Worm (Caenorhabditis elegans) whole organism, L3 larva: ENCODE data around the gene ulp-1.
A peak's percentile ranks its signal among the peaks of the same experiment; 100 is the strongest.

Experiments used
- ama-1 ChIP-seq: fragments of 150-350 bp; optimal IDR thresholded peaks from 2 replicates; lab custom pipeline; 2018
- ceh-16 ChIP-seq: sonication (generic microtip); optimal IDR thresholded peaks from 2 replicates; lab custom pipeline; 2017; ENCODE audit warnings: missing biosample characterization, missing genetic modification characterization
- ceh-28 ChIP-seq: fragments of 150-350 bp; optimal IDR thresholded peaks from 2 replicates; lab custom pipeline; 2014; ENCODE audit warnings: missing biosample characterization, missing genetic modification reagents, missing genetic modification characterization
- ceh-9 ChIP-seq: sonication (generic microtip); optimal IDR thresholded peaks from 2 replicates; lab custom pipeline; 2018; ENCODE audit warnings: missing biosample characterization, missing genetic modification characterization
- daf-12 ChIP-seq: fragments of 150-350 bp; optimal IDR thresholded peaks from 2 replicates; lab custom pipeline; 2014; ENCODE audit warnings: missing biosample characterization, missing genetic modification reagents, missing genetic modification characterization
- egl-27 ChIP-seq: sonication (generic microtip); optimal IDR thresholded peaks from 4 replicates; lab custom pipeline; 2017; ENCODE audit warnings: missing biosample characterization, missing genetic modification reagents, missing genetic modification characterization
- egl-5 ChIP-seq: fragments of 150-350 bp; optimal IDR thresholded peaks from 2 replicates; lab custom pipeline; 2017; ENCODE audit warnings: missing biosample characterization, missing genetic modification reagents, missing genetic modification characterization, inconsistent platforms
- elt-1 ChIP-seq: fragments of 150-350 bp; optimal IDR thresholded peaks from 2 replicates; lab custom pipeline; 2014; ENCODE audit warnings: missing biosample characterization, missing genetic modification characterization
- elt-2 ChIP-seq: sonication (generic microtip); optimal IDR thresholded peaks from 2 replicates; lab custom pipeline; 2016; ENCODE audit warnings: missing genetic modification reagents, mild to moderate bottlenecking, missing genetic modification characterization, missing compliant biosample characterization
- elt-3 ChIP-seq, 3 experiments: fragments of 150-350 bp in 1 of 3; sonication (generic microtip) in 2 of 3; optimal IDR thresholded peaks; 2 replicates in 2 of 3; 4 replicates in 1 of 3; lab custom pipeline; 2014 to 2017; ENCODE audit warnings: missing biosample characterization in 3 of 3, missing genetic modification characterization in 3 of 3
- fkh-10 ChIP-seq: sonication (generic microtip); optimal IDR thresholded peaks from 2 replicates; lab custom pipeline; 2017; ENCODE audit warnings: missing biosample characterization, missing genetic modification reagents, missing genetic modification characterization
- fos-1 ChIP-seq: fragments of 150-350 bp; optimal IDR thresholded peaks from 2 replicates; lab custom pipeline; 2014; ENCODE audit warnings: missing biosample characterization, missing genetic modification characterization
- hmg-11 ChIP-seq: sonication (generic microtip); optimal IDR thresholded peaks from 2 replicates; lab custom pipeline; 2016; ENCODE audit warnings: missing genetic modification characterization, missing compliant biosample characterization
- jun-1 ChIP-seq: fragments of 150-350 bp; optimal IDR thresholded peaks from 2 replicates; lab custom pipeline; 2014; ENCODE audit warnings: missing biosample characterization, missing genetic modification reagents, missing genetic modification characterization
- lin-15B ChIP-seq: fragments of 150-350 bp; optimal IDR thresholded peaks from 2 replicates; lab custom pipeline; 2014; ENCODE audit warnings: missing biosample characterization, missing genetic modification characterization
- lin-39 ChIP-seq: fragments of 150-350 bp; optimal IDR thresholded peaks from 2 replicates; lab custom pipeline; 2018; ENCODE audit warnings: missing biosample characterization, missing genetic modification reagents, missing genetic modification characterization
- lsy-12 ChIP-seq: sonication (generic microtip); optimal IDR thresholded peaks from 2 replicates; lab custom pipeline; 2016; ENCODE audit warnings: mild to moderate bottlenecking, missing genetic modification characterization, missing compliant biosample characterization
- mml-1 ChIP-seq: fragments of 150-350 bp; sonication (generic microtip); optimal IDR thresholded peaks from 3 replicates; lab custom pipeline; 2014; ENCODE audit warnings: missing biosample characterization, missing genetic modification characterization
- nfya-1 ChIP-seq: sonication (generic microtip); optimal IDR thresholded peaks from 2 replicates; lab custom pipeline; 2017; ENCODE audit warnings: missing genetic modification characterization, mild to moderate bottlenecking, missing compliant biosample characterization, antibody characterized with exemption, moderate library complexity; ENCODE audit not compliant: insufficient read depth
- nhr-11 ChIP-seq: fragments of 150-350 bp; optimal IDR thresholded peaks from 2 replicates; lab custom pipeline; 2014; ENCODE audit warnings: missing biosample characterization, missing genetic modification characterization
- nhr-12 ChIP-seq: fragments of 150-350 bp; optimal IDR thresholded peaks from 2 replicates; lab custom pipeline; 2014; ENCODE audit warnings: missing biosample characterization, missing genetic modification characterization
- nhr-23 ChIP-seq: fragments of 150-350 bp; optimal IDR thresholded peaks from 2 replicates; lab custom pipeline; 2014; ENCODE audit warnings: missing biosample characterization, missing genetic modification reagents, missing genetic modification characterization
- nhr-25 ChIP-seq: sonication (generic microtip); optimal IDR thresholded peaks from 2 replicates; lab custom pipeline; 2017; ENCODE audit warnings: missing biosample characterization, missing genetic modification characterization
- nhr-28 ChIP-seq: fragments of 150-350 bp; optimal IDR thresholded peaks from 2 replicates; lab custom pipeline; 2014; ENCODE audit warnings: missing biosample characterization, missing genetic modification characterization
- nhr-43 ChIP-seq: sonication (generic microtip); optimal IDR thresholded peaks from 2 replicates; lab custom pipeline; 2016; ENCODE audit warnings: mild to moderate bottlenecking, missing genetic modification characterization, missing compliant biosample characterization; ENCODE audit not compliant: poor library complexity, severe bottlenecking
- nhr-76 ChIP-seq: fragments of 150-350 bp; sonication (generic microtip); optimal IDR thresholded peaks from 5 replicates; lab custom pipeline; 2014; ENCODE audit warnings: missing biosample characterization, missing genetic modification characterization
- nhr-77 ChIP-seq: fragments of 150-350 bp; optimal IDR thresholded peaks from 2 replicates; lab custom pipeline; 2014; ENCODE audit warnings: missing biosample characterization, missing genetic modification characterization
- pha-4 ChIP-seq: fragments of 150-350 bp; optimal IDR thresholded peaks from 2 replicates; lab custom pipeline; 2014; ENCODE audit warnings: missing biosample characterization, missing genetic modification reagents, missing genetic modification characterization
- pqm-1 ChIP-seq: fragments of 150-350 bp; optimal IDR thresholded peaks from 2 replicates; lab custom pipeline; 2017; ENCODE audit warnings: missing biosample characterization, missing genetic modification characterization, inconsistent platforms
- snpc-4 ChIP-seq: fragments of 150-350 bp; optimal IDR thresholded peaks from 2 replicates; lab custom pipeline; 2014; ENCODE audit warnings: missing biosample characterization, missing genetic modification characterization
- unc-39 ChIP-seq: sonication (generic microtip); optimal IDR thresholded peaks from 4 replicates; lab custom pipeline; 2017; ENCODE audit warnings: missing biosample characterization, missing genetic modification characterization
- zag-1 ChIP-seq: fragments of 150-350 bp; optimal IDR thresholded peaks from 2 replicates; lab custom pipeline; 2014; ENCODE audit warnings: missing biosample characterization, missing genetic modification characterization
- ztf-4 ChIP-seq: fragments of 150-350 bp; optimal IDR thresholded peaks from 2 replicates; lab custom pipeline; 2014; ENCODE audit warnings: missing biosample characterization, missing genetic modification characterization

The ulp-1 gene

DNA sequence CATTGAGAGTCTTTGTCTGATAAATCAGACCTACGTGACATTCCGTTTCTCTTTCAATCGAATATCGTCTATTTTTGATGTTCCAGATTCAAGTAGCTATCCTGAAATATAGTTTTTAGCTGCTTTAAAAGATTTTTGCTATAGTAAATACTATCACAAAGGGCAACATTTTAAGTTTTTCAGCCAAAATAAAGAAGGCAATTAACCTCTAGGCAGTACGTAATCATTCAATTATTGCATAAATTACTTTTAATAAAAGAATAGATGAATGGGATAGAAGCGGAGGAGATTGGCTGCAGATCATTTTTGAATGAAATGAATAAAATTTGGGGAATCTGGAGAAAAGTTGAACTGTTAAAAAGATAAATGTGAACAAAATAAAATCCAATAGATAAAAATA is at the start of gene ulp-1:
Gene ulp-1 (minus strand): TSS at position 101 of the 400 bp plus-strand sequence.
- no peak for TF ChIP-seq lin-15B (tag; lab: Kevin White, UChicago)
- TF ChIP-seq nhr-43, result no peak
- no peak for TF ChIP-seq elt-3 (tag; optimal IDR thresholded peaks at IDR 0.05; lab: Kevin White, UChicago)
- no peak for TF ChIP-seq nhr-23
- no peak for TF ChIP-seq nhr-12
- TF ChIP-seq nhr-77 (tag; lab: Kevin White, UChicago), result no peak
- no peak for TF ChIP-seq hmg-11
- TF ChIP-seq lin-39 (tag; lab: Kevin White, UChicago), result no peak
- TF ChIP-seq nhr-76 (tag; lab: Kevin White, UChicago), result no peak
- TF ChIP-seq elt-2 (tag; lab: Kevin White, UChicago), result no peak
- no peak for TF ChIP-seq zag-1 (tag; lab: Kevin White, UChicago)
- no peak for TF ChIP-seq nhr-11 (tag; lab: Kevin White, UChicago)
- TF ChIP-seq ceh-9 (tag; lab: Kevin White, UChicago), result no peak
- no peak for TF ChIP-seq fkh-10 (GFP tag; lab: Kevin White, UChicago)
- TF ChIP-seq pqm-1 (tag; lab: Kevin White, UChicago), result no peak
- TF ChIP-seq jun-1 (tag; lab: Kevin White, UChicago), result no peak

DNA sequence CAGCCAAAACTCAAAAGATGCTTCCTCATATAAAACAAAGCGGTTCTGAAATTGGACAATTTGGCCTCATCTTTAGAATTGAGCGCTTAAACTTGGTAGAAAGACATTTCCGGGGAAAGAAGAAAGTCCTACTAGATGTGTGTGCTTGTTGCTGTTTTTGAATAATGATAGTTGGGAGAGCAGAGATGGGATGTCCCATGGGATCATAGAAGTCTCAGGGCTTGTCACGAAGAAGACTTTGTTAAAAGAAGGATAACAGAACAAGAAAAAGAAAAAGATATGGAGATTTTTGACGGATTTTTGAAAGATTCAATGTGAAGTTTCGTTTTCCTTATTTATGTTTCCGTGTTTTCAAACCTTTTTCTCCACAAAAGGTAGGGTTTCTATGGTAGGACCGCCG is 49.1 kb upstream of the ulp-1 start, which contains the start of gene ZC155.2:
Gene ZC155.2 (plus strand): TSS at position 301 of the 400 bp plus-strand sequence.
- peak; percentile 15 for TF ChIP-seq lin-39 (tag; lab: Kevin White, UChicago)
- TF ChIP-seq elt-3 (tag; optimal IDR thresholded peaks at IDR 0.05; lab: Kevin White, UChicago), result no peak

DNA sequence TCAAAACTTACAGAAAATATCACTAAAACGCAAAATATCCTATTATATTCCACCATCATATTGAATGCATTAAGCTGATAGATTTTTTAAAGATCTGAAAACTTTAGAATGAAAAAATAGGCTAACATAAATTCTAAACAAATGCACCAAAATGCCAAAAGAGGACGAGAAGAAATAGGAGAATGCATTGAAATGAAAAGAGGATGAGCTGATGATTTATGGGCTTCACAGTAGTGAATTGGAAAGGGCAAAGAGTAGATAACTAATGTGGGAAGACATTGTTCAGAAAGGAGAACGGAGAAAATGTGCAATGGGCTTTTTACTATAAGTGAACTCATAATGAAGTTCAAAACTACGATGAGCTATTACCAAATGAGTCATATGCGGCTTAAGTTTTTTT is 47.9 kb upstream of the ulp-1 start, which contains the start of gene cutl-19:
Gene cutl-19 (minus strand): TSS at position 101 of the 400 bp plus-strand sequence.
- TF ChIP-seq nhr-76 (tag; lab: Kevin White, UChicago), result no peak
- TF ChIP-seq ceh-16 (tag; lab: Kevin White, UChicago), result no peak
- no peak for TF ChIP-seq nhr-43
- no peak for TF ChIP-seq unc-39
- TF ChIP-seq hmg-11, result no peak
- TF ChIP-seq egl-5 (tag; lab: Kevin White, UChicago), result no peak
- TF ChIP-seq nhr-25 (tag; lab: Kevin White, UChicago), result no peak
- TF ChIP-seq fos-1 (tag; lab: Kevin White, UChicago), result no peak
- TF ChIP-seq pha-4 (tag; lab: Kevin White, UChicago), result no peak
- TF ChIP-seq nhr-11 (tag; lab: Kevin White, UChicago), result no peak
- no peak for TF ChIP-seq mml-1 (tag; lab: Kevin White, UChicago)
- TF ChIP-seq nhr-77 (tag; lab: Kevin White, UChicago), result no peak
- TF ChIP-seq nhr-28 (tag; lab: Kevin White, UChicago), result no peak
- TF ChIP-seq nhr-12, result no peak

DNA sequence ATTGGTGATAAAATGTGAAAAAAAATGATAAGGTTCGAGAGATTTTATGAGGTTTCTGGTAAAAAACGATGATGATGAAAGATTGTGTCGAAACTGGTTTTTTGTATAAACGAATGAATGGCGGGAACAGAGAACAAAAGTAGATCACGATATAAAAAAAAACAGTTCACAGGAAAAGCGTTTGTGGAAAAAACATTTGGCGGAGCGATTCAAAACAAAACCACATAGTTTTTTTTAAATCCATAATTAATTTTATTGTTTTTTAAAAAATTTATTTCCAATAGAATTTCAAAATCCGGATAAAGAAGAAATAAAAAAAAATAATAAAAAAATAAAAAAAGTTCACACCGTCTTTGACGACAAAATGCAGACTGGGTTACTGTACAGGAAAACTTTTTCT is 45.8 kb upstream of the ulp-1 start, which contains the start of gene ZC155.4:
Gene ZC155.4 (minus strand): TSS at position 101 of the 400 bp plus-strand sequence.
- TF ChIP-seq nhr-28 (tag; lab: Kevin White, UChicago) (no peak), unc-39 (no peak)

DNA sequence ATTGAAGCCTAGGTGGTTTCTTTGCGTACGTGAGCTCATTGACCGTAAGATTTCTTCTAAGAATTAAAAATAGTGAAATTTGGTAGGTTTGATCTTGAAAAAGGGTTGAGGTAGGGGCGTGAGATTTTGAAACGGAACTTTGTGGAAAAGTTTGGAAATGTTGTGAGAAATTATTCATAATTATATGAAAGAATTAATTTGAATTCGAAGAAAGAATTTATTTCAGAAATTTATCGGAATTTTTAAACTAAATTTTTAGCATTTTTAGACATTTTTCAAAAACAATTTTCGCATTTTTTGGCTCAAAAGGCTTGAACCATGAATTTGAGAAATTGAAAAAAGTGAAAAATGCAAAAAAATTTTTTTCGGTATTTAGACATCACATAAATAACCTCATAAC is 44.6 kb upstream of the ulp-1 start:
- TF ChIP-seq jun-1 (tag; lab: Kevin White, UChicago) (no peak), ceh-9 (tag; lab: Kevin White, UChicago) (no peak), ama-1 (lab: Kevin White, UChicago) (no peak), elt-1 (tag; lab: Kevin White, UChicago) (no peak), nhr-25 (tag; lab: Kevin White, UChicago) (no peak), egl-27 (tag; lab: Kevin White, UChicago) (no peak), lsy-12 (tag; lab: Kevin White, UChicago) (no peak), snpc-4 (no peak), daf-12 (no peak)

DNA sequence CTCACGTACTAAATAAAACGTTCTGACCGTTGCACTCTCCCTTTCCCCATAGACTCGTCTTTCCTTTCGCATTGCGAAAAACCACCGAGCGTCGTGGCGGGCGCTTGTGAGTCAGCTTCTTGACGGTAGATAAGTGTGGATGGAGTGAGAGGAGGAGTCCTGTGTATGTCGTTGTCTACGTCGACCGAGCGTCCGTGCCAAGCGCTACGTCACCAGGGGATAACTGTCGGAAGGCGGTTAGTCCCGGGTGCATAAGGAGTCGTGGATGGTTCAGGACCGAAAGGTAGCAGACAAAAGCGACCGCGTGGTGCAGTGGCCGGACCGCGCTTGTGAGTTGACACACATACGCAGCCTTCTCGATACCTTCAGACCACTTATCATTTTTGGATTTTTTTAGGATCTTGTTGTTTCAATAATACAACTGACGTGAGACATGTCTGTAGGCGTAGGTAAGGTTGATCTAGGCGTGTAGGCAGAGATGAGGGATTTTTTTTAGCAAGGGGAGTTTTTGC is 41.6 kb upstream of the ulp-1 start:
- TF ChIP-seq nhr-23 (peak; percentile 62), nhr-43 (peak; percentile 74), elt-2 (tag; lab: Kevin White, UChicago) (peak; percentile 63), pha-4 (tag; lab: Kevin White, UChicago) (peak; percentile 40), nfya-1 (tag; lab: Kevin White, UChicago) (peak; percentile 63), jun-1 (tag; lab: Kevin White, UChicago) (peak; percentile 1), lin-39 (tag; lab: Kevin White, UChicago) (peak; percentile 25), ceh-28 (tag; lab: Kevin White, UChicago) (peak; percentile 27), ztf-4 (tag; lab: Kevin White, UChicago) (peak; percentile 3), hmg-11 (peak; percentile 80), nhr-25 (tag; lab: Kevin White, UChicago) (peak; percentile 51), lsy-12 (tag; lab: Kevin White, UChicago) (peak; percentile 59)
